Fruit fly (Drosophila melanogaster): Measurements from ENCODE around the gene RpS21.

DNA sequence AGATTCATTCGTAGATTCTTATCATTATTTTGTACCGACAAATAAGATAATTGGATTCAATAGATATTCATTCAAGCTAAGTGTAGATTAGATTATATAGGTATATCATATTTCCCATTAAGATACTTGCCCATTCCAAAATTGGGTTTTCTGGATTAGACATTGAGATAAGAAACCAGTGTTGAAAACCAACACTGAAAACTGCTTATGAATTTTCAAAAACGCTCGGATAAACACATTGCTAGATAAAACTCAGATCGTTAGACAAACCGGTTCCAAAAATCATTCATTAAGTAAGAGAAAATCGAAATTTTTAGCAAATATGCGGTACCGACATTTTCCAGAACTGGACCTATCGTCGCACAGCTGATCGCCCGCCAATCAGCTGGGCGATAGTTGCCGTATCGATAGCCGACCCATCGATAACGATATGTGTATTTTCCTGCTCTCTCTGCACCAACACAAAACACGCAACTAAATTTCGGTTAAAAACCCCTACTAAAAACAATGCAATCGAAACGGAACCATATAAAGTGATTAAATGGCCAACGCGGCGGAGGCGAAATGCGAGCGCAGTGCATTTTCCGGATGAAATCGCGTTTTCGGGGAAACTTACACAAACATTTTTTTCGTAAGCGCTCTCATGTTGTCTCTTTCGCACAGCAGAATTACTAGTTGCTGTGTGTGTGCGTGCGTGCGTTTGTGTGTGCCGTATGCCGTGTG is 29.8 kb downstream of the RpS21 start, which contains the start of the genes NTPase and lilli:
- TF ChIP-seq net (GFP tag; optimal IDR thresholded peaks at IDR 0.05), result no peak
- TF ChIP-seq Ets96B (tag; optimal IDR thresholded peaks at IDR 0.05), result no peak
- peak; percentile 19 for TF ChIP-seq CG16779 (tag; optimal IDR thresholded peaks at IDR 0.05)
- peak; percentile 8 for TF ChIP-seq vri (GFP tag; optimal IDR thresholded peaks at IDR 0.05)

Measured in whole organism, prepupa.